Worm (Caenorhabditis elegans): ENCODE results near the gene gldi-3.

Gene gldi-3

DNA sequence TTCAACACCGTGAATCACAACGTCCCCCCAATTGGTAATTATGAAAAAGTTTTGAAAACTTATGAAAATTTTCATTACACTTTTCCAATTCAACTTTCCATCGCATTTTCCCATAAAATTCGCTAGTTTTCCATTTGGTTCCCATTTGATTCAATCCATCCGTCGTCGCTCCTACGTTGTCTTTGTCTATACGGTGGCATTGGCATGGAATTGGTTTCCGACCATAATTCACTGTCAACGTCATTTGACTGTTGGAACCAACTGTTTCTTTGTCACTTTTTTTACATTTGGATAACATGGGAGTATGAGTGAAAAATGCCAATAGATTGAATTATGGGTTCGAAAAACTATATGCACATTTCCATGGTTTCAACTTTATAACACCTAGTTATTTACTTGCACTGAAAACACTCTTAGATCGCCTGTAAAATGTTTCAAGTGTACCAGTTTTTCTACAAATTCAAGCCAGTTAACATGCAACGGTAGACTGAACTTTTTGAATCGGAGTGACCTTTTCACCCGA, 21.8 kb downstream of the gldi-3 start:
- no peak for TF ChIP-seq bed-2 (GFP tag; IDR thresholded peaks at IDR 0.05)
- no peak for TF ChIP-seq let-607 (tag; optimal IDR thresholded peaks at IDR 0.05)
- no peak for TF ChIP-seq Y79H2A.3 (GFP tag; conservative IDR thresholded peaks at IDR 0.05)
- TF ChIP-seq tbx-9 (tag; optimal IDR thresholded peaks at IDR 0.05; ENCODE audit: borderline replicate concordance), result no peak
- no peak for TF ChIP-seq cebp-1 (GFP tag; IDR thresholded peaks at IDR 0.05)
- TF ChIP-seq cebp-1 (tag; optimal IDR thresholded peaks at IDR 0.05), result no peak
- TF ChIP-seq nhr-27 (tag; optimal IDR thresholded peaks at IDR 0.05), result no peak

DNA sequence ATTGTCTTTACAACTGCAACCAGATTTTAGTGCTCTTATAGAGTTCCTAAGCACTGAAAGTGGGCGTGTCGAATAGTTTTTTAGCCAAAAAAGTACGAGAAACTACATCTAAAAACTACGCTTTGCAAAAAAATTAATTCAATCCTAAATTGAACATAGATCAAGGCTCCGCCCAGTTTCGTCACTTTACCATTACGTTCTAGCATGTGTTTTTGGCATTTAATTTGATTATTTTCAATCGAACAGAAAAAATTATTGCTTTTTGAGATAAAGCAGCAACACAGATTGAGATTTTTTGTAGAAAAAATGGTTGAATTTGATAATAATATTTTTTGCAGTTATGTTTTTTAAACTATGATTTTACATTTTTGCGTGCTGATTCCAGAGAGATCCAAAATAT, 25.7 kb downstream of the gldi-3 start, which contains the start of gene nlp-82:
TSS of gene nlp-82 (minus strand) at position 101 of the 400 bp plus-strand sequence.
- TF ChIP-seq hmg-20 (GFP tag; IDR thresholded peaks at IDR 0.05) (no peak), chd-7 (tag; optimal IDR thresholded peaks at IDR 0.05) (no peak), egrh-3 (GFP tag; IDR thresholded peaks at IDR 0.05) (no peak), lir-1 (GFP tag; conservative IDR thresholded peaks at IDR 0.05) (no peak), bed-2 (GFP tag; IDR thresholded peaks at IDR 0.05) (no peak), dpl-1 (GFP tag; optimal IDR thresholded peaks at IDR 0.05) (no peak), ztf-3 (GFP tag; optimal IDR thresholded peaks at IDR 0.05) (no peak), lin-40 (tag; optimal IDR thresholded peaks at IDR 0.05) (no peak), attf-3 (GFP tag; conservative IDR thresholded peaks at IDR 0.05) (no peak), let-607 (tag; optimal IDR thresholded peaks at IDR 0.05) (no peak), nhr-80 (tag; optimal IDR thresholded peaks at IDR 0.05) (no peak), C06A6.2 (GFP tag; conservative IDR thresholded peaks at IDR 0.05) (no peak), him-1 (tag; optimal IDR thresholded peaks at IDR 0.05) (no peak), ztf-18 (tag; optimal IDR thresholded peaks at IDR 0.05) (no peak), F39B2.1 (GFP tag; IDR thresholded peaks at IDR 0.05) (no peak), repo-1 (tag; optimal IDR thresholded peaks at IDR 0.05) (no peak)

DNA sequence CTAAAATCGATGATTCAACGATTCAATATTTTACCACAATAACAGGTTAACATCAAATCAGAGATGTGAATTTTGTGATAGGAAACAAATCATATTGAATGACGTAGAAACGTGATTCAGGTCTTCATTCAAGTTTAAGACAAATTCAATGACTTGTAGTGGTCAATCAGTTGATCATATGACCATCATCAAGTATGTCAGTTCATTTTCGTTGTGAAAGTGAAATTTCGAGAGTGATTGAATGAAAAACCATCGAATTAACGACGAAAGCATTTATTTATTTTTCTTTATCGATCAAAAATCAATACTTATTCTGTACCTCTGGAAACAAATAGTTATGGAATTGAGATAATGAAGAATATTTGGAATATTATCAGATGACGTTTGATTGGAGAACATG, 28.4 kb downstream of the gldi-3 start:
- TF ChIP-seq B0336.3 (GFP tag; IDR thresholded peaks at IDR 0.05) (no peak), D2030.7 (GFP tag; IDR thresholded peaks at IDR 0.05) (no peak)

DNA sequence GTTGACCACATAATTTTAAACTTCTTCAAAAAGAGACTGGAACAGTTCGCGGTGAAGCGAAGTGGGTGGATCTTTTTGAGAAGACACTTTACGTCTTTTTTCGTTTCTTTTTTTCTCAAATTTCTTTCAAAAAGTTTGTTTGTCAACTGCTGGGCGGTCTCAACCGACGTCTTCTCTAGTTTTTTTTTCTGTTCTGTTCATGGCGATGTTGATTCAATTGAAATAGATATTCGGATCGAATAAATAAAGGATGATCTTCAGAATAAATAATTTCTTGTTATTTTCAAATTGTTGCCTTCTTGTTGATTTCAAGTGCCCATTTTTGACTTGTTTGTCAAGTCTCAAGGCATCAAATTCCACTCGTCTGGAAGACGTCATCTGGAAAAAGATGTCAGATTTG, 29.5 kb downstream of the gldi-3 start, which contains the start of gene T26C5.4:
TSS of gene T26C5.4 (minus strand) at position 101 of the 400 bp plus-strand sequence.
- no peak for TF ChIP-seq Y79H2A.3 (GFP tag; conservative IDR thresholded peaks at IDR 0.05)
- TF ChIP-seq ceh-100 (GFP tag; IDR thresholded peaks at IDR 0.05), result no peak
- no peak for TF ChIP-seq mel-28 (tag; optimal IDR thresholded peaks at IDR 0.05; ENCODE audit: borderline replicate concordance)
- no peak for TF ChIP-seq lin-26 (GFP tag; IDR thresholded peaks at IDR 0.05)
- no peak for TF ChIP-seq bed-1 (GFP tag; IDR thresholded peaks at IDR 0.05)
- no peak for TF ChIP-seq Y95B8A.8 (GFP tag; IDR thresholded peaks at IDR 0.05)
- no peak for TF ChIP-seq repo-1 (tag; optimal IDR thresholded peaks at IDR 0.05)
- no peak for TF ChIP-seq ceh-58 (GFP tag; IDR thresholded peaks at IDR 0.05)
- no peak for TF ChIP-seq C17E4.6 (GFP tag; IDR thresholded peaks at IDR 0.05)
- no peak for TF ChIP-seq ztf-6 (GFP tag; IDR thresholded peaks at IDR 0.05)
- no peak for TF ChIP-seq egl-44 (GFP tag; IDR thresholded peaks at IDR 0.05)
- TF ChIP-seq F23B12.7 (tag; optimal IDR thresholded peaks at IDR 0.05; ENCODE audit: insufficient read depth), result no peak
- no peak for TF ChIP-seq ztf-28 (GFP tag; IDR thresholded peaks at IDR 0.05)
- no peak for TF ChIP-seq sptf-2 (GFP tag; optimal IDR thresholded peaks at IDR 0.05)
- no peak for TF ChIP-seq tlf-1 (GFP tag; optimal IDR thresholded peaks at IDR 0.05)
- TF ChIP-seq D2030.7 (GFP tag; IDR thresholded peaks at IDR 0.05), result no peak
- TF ChIP-seq F22D6.2 (tag; optimal IDR thresholded peaks at IDR 0.05), result no peak
